Fruit fly (Drosophila melanogaster): ENCODE data around the gene UBL3.

DNA sequence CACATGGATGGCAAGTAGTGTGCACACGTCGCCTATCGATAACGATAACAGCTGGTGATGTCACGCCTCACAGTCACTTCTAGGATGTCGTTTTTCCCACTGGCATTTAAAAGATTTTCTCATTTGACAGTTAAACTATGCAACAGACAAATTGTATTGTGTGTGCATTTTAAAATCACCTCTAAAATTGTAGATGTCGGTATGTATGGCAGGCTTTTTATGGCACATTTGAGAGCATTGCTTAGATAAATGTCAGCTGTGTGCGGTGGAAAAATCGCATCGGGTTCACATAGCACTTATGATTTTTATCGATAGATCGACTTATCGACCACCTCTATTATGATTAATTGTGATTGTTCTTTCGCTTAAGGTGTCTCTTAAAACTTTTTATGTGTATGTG lies 8.8 kb downstream of the UBL3 start, which contains the start of the genes ArgRS and CG8578:
- TF ChIP-seq CG15710 (tag; optimal IDR thresholded peaks at IDR 0.05) (peak; percentile 22), Snoo (tag; optimal IDR thresholded peaks at IDR 0.05) (peak; percentile 60), CG10348 (GFP tag; IDR thresholded peaks at IDR 0.05) (no peak), CG32121 (GFP tag; IDR thresholded peaks at IDR 0.05) (peak; percentile 47; the same call in 1 of the 2 replicates), CG13204 (GFP tag; optimal IDR thresholded peaks at IDR 0.05) (no peak), CG8159 (tag; optimal IDR thresholded peaks at IDR 0.05) (no peak), Ets98B (GFP tag; IDR thresholded peaks at IDR 0.05) (no peak), rn (GFP tag; IDR thresholded peaks at IDR 0.05) (peak; percentile 55), D1 (tag; optimal IDR thresholded peaks at IDR 0.05) (no peak), gl (tag; optimal IDR thresholded peaks at IDR 0.05) (no peak), CG9948 (tag; optimal IDR thresholded peaks at IDR 0.05) (peak; percentile 3), CG34367 (tag; optimal IDR thresholded peaks at IDR 0.05) (no peak), EcR (GFP tag; optimal IDR thresholded peaks at IDR 0.05) (no peak)
